Worm (Caenorhabditis elegans): Measurements from ENCODE around the gene enol-1.

Gene enol-1

ce11 chrII:8940362-8940940 is 9.7 kb downstream of the enol-1 start, which contains the start of the genes set-17 and T21B10.4:
TSS of gene set-17 (minus strand) at chrII:8940488.
TSS of gene T21B10.4 (plus strand) at chrII:8940894.
- no peak for TF ChIP-seq unc-62 (GFP tag; optimal IDR thresholded peaks at IDR 0.05)

DNA sequence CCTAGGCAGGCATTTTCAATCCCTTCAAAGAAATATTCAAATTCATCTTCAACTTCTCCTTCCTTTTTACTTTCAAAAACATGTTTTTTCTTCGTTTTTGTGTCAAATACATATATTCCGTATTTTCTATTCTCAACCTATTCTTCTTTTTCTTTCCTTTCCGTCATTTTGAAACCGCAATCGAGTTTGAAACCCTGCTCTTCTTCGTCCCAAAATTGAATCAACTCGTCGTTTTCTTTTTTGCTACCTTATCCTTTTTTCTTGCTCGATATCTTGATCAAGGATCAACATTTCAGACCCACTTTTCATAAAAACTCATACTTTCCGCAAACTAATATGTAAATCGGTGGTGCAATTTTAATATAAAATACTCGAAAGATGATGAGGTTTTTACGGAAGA is 14.4 kb downstream of the enol-1 start:
- no peak for TF ChIP-seq unc-62 (GFP tag; optimal IDR thresholded peaks at IDR 0.05)

ce11 chrII:8947391-8947790 is 16.6 kb downstream of the enol-1 start, which contains the start of gene cutl-15:
TSS of gene cutl-15 (minus strand) at chrII:8947688.
- no peak for TF ChIP-seq unc-62 (GFP tag; optimal IDR thresholded peaks at IDR 0.05)

ce11 chrII:8948640-8949039 is 17.8 kb downstream of the enol-1 start:
- TF ChIP-seq unc-62 (GFP tag; optimal IDR thresholded peaks at IDR 0.05) = no peak

- no peak for TF ChIP-seq unc-62 (GFP tag; optimal IDR thresholded peaks at IDR 0.05)
These were observed 20.5 kb downstream of the enol-1 start for ce11 chrII:8951270-8951669.

DNA sequence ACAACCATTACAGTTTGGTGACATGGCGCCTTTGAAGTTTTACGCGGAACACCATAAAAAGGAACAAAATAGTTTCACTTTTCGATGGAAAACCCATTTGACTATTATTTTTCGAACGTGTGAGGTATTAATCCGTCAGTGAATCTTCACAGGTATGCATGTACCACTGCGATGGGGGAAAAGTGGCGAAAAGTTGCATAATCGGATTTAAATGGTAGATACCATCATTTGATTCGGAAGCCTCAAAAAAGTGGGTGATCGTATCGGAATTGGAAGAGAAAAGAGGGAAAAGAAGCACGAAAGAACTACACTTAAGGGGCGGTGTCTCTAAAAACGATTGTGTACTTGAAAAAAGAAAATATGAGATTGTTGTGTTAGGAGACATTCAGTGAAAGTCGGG is 22.9 kb downstream of the enol-1 start:
- TF ChIP-seq unc-62 (GFP tag; optimal IDR thresholded peaks at IDR 0.05) = no peak

ce11 chrII:8956896-8957295 is 26.1 kb downstream of the enol-1 start:
- no peak for TF ChIP-seq unc-62 (GFP tag; optimal IDR thresholded peaks at IDR 0.05)

ce11 chrII:8959081-8959480 is 28.3 kb downstream of the enol-1 start:
- TF ChIP-seq unc-62 (GFP tag; optimal IDR thresholded peaks at IDR 0.05) = no peak

DNA sequence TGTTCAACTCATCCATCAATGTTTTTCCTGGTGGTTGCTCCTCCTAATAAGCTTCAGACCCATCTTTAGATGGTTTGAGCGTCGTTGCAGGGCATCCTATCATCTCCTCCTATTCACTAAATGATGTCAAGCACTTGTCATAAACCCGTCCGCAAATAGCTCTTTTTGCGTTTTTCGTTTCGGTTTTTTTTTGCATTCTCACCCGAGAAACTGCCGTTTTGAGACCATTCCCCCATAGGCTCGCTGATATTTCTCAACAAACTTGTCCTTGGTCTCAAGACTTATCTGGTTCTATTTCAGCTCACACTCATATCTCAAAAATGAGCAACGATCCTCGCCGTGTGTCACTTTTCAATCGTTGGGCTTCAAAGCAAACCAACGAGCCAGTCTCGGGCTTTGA is 29.6 kb downstream of the enol-1 start, which contains the start of gene cal-2:
TSS of gene cal-2 (plus strand) at position 301 of the 400 bp plus-strand sequence.
- TF ChIP-seq unc-62 (GFP tag; optimal IDR thresholded peaks at IDR 0.05) = no peak

DNA sequence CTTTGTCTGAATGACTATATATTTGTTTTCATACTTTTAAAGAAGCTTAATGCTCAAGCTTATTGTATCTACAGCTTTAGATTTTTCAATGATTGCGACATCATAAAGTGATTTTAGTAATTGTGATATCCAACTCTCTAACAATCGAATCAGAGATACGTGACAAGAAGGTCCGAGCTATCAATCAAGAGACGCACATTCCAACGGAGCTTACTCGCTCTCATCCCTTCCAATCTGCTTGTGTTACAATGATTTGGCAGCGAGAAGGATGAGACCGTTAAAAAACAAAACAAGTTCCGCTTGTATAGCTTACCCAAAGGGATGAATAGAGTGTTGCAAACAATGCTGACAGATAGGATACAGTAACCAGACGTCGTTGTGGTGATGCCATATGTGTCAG is 30.7 kb downstream of the enol-1 start:
- no peak for TF ChIP-seq unc-62 (GFP tag; optimal IDR thresholded peaks at IDR 0.05)

DNA sequence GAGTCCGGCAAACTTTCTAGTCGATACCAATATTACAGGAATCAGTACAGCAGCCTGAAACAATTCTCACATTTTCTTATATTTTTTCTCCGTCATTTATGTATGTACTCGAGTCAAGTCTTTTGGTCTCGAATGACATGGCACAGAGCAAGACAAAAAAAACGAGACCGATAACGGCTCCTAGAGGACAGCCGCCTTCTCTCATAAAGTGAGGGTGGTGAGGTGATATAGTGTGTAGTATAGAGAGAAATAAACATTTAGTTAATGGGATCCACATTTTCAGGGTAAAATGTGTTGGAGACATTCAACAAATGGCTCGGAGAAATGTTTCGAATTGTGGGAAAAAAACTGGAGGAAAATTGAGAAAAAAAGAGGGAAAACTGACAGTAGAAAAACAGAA is 31.4 kb downstream of the enol-1 start:
- no peak for TF ChIP-seq unc-62 (GFP tag; optimal IDR thresholded peaks at IDR 0.05)

ce11 chrII:8964049-8964448 is 33.3 kb downstream of the enol-1 start, which contains the start of gene sftd-3:
TSS of gene sftd-3 (minus strand) at chrII:8964149.
- no peak for TF ChIP-seq unc-62 (GFP tag; optimal IDR thresholded peaks at IDR 0.05)

- no peak for TF ChIP-seq unc-62 (GFP tag; optimal IDR thresholded peaks at IDR 0.05)
These were observed 34.0 kb downstream of the enol-1 start, which contains the start of the genes ndub-3 and C18E9.2 for ce11 chrII:8964835-8965234. TSS of gene ndub-3 (minus strand) at chrII:8964890. TSS of gene C18E9.2 (plus strand) at chrII:8965006.

DNA sequence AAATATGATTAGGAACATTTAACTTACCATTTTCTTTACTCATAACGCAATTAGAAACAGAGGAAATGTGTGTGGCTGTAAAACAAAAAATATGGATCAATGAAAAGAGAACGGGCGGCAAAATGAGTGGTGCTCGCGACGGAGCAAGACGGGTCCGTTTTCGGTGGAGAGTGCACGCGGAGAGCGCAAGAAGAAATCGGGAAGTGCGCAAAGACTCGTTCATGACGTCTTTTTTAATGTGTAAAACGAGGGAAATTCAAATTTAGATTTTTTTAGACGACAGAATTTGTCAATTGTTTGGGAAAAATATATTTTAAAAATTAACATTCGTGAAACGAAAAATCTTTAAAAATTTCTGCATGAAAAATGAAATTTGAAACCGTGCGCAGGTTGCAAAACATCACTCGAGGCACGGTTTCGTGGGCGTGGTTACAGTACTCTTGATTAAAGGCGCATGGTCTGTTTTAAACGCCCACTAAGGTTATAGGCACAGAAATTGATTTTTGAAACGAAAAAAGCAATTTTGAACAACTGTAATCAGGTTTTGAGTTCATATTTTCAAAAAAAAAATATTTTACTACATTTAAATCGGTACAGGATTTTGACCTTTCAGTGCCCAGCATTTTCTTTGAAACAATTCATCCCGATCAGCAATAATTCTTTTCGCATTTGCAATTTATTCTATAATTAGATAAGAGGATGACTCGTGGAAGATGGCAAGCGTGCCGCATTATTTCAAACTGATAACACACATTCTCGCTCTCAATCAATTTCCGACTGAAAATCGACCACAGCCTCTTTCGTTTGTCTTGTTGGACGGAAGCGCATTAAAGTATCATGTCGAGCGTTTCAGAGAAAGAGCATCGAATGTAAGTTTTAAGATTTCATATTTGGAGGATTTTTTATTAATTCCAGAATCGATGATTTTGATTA is 38.7 kb downstream of the enol-1 start, which contains the start of the genes szy-20 and C18E9.5:
TSS of gene szy-20 (minus strand) at position 83 of the 933 bp plus-strand sequence.
TSS of gene C18E9.5 (plus strand) at position 730 of the 933 bp plus-strand sequence.
- no peak for TF ChIP-seq unc-62 (GFP tag; optimal IDR thresholded peaks at IDR 0.05)

DNA sequence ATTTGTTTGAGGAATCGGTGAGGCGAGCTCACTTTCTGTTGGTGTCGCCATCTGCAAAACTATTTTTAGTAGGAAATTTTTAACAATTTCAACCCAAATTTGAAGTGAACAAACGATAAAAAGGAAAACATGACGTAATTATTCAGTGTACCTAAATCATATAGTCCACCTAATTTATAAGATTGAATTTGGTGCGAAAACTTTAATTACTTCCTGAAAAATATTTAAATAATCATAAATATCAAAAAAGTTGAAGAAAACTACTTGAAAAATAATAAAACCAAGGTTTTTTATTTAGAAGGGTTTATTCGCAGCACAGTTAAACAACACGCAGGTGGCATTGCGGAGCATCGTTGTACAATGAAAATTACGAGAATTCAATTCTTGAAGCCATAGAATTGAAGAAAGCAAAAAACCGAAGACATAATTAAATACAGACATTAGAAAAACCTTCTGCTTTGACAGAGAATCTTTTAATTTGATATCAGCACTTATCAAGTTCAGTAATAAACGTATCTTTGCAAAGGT is 42.8 kb downstream of the enol-1 start, which contains the start of gene tomm-40:
TSS of gene tomm-40 (minus strand) at position 51 of the 528 bp plus-strand sequence.
- TF ChIP-seq unc-62 (GFP tag; optimal IDR thresholded peaks at IDR 0.05) = no peak

- no peak for TF ChIP-seq unc-62 (GFP tag; optimal IDR thresholded peaks at IDR 0.05)
These were observed 51.9 kb downstream of the enol-1 start, which contains the start of gene C18E9.7 for ce11 chrII:8982683-8983082. TSS of gene C18E9.7 (minus strand) at chrII:8982783.
